Worm (Caenorhabditis elegans) whole organism, young adult: Measurements from ENCODE around the gene C18A11.1.

Source experiments
- B0261.1 ChIP-seq: sonication (generic microtip); optimal IDR thresholded peaks from 2 replicates; lab custom pipeline; 2016; ENCODE audit warnings: mild to moderate bottlenecking, missing genetic modification characterization, moderate library complexity, missing compliant biosample characterization
- B0336.3 ChIP-seq: fragments of 200-800 bp; sonication (Bioruptor generic); IDR thresholded peaks from 2 replicates; pipeline ENCODE4 v1.3.6; 2022; ENCODE audit warnings: missing genetic modification characterization, missing compliant biosample characterization
- F23B12.7 ChIP-seq: sonication (generic microtip); optimal IDR thresholded peaks from 2 replicates; lab custom pipeline; 2017; ENCODE audit warnings: missing genetic modification characterization, mild to moderate bottlenecking, missing compliant biosample characterization, antibody characterized with exemption, moderate library complexity; ENCODE audit not compliant: insufficient read depth
- F33H1.4 ChIP-seq: fragments of 200-800 bp; sonication (Bioruptor generic); IDR thresholded peaks from 2 replicates; pipeline ENCODE4 v1.3.6; 2022; ENCODE audit warnings: missing genetic modification reagents, missing genetic modification characterization, missing compliant biosample characterization
- F55B11.4 ChIP-seq: sonication (generic microtip); optimal IDR thresholded peaks from 2 replicates; lab custom pipeline; 2016; ENCODE audit warnings: missing compliant biosample characterization, missing genetic modification characterization, borderline replicate concordance; ENCODE audit not compliant: insufficient read depth
- F57A8.1 ChIP-seq: fragments of 200-800 bp; sonication (Bioruptor generic); optimal IDR thresholded peaks from 2 replicates; lab custom pipeline; 2018; ENCODE audit warnings: mild to moderate bottlenecking, missing genetic modification characterization, moderate library complexity, missing compliant biosample characterization
- K11D2.4 ChIP-seq: fragments of 200-800 bp; sonication (Bioruptor generic); IDR thresholded peaks from 2 replicates; pipeline ENCODE4 v1.3.6; 2022; ENCODE audit warnings: missing genetic modification reagents, missing genetic modification characterization, missing compliant biosample characterization
- K12H6.12 ChIP-seq: fragments of 200-800 bp; sonication (Bioruptor generic); optimal IDR thresholded peaks from 2 replicates; lab custom pipeline; 2018; ENCODE audit warnings: mild to moderate bottlenecking, missing genetic modification characterization, missing compliant biosample characterization
- T07F8.4 ChIP-seq: sonication (generic microtip); optimal IDR thresholded peaks from 2 replicates; lab custom pipeline; 2016; ENCODE audit warnings: mild to moderate bottlenecking, missing genetic modification characterization, moderate library complexity, missing compliant biosample characterization
- Y53F4B.3 ChIP-seq: fragments of 200-800 bp; sonication (Bioruptor generic); IDR thresholded peaks from 2 replicates; pipeline ENCODE4 v1.3.6; 2022; ENCODE audit warnings: missing genetic modification reagents, missing genetic modification characterization, missing compliant biosample characterization
- Y53G8AR.9 ChIP-seq: fragments of 200-800 bp; sonication (Bioruptor generic); conservative IDR thresholded peaks from 2 replicates; pipeline ENCODE4 v1.3.6; 2022; ENCODE audit warnings: missing genetic modification reagents, missing genetic modification characterization, missing compliant biosample characterization
- Y56A3A.18 ChIP-seq: fragments of 200-800 bp; sonication (Bioruptor generic); IDR thresholded peaks from 2 replicates; pipeline ENCODE4 v1.3.6; 2022; ENCODE audit warnings: missing genetic modification reagents, missing genetic modification characterization, missing compliant biosample characterization
- Y67H2A.10 ChIP-seq: fragments of 200-800 bp; sonication (Bioruptor generic); conservative IDR thresholded peaks from 2 replicates; pipeline ENCODE4 v1.3.6; 2022; ENCODE audit warnings: missing genetic modification reagents, missing genetic modification characterization, missing compliant biosample characterization
- Y79H2A.3 ChIP-seq: fragments of 200-800 bp; sonication (Bioruptor generic); conservative IDR thresholded peaks from 2 replicates; pipeline ENCODE4 v1.3.6; 2022; ENCODE audit warnings: missing genetic modification reagents, missing genetic modification characterization, missing compliant biosample characterization
- athp-1 ChIP-seq: sonication (generic microtip); optimal IDR thresholded peaks from 2 replicates; lab custom pipeline; 2017; ENCODE audit warnings: mild to moderate bottlenecking, missing genetic modification characterization, missing compliant biosample characterization
- attf-3 ChIP-seq: fragments of 200-800 bp; sonication (Bioruptor generic); conservative IDR thresholded peaks from 2 replicates; pipeline ENCODE4 v1.3.6; 2022; ENCODE audit warnings: missing genetic modification reagents, missing genetic modification characterization, missing compliant biosample characterization
- attf-6 ChIP-seq: fragments of 200-800 bp; sonication (Bioruptor generic); IDR thresholded peaks from 2 replicates; pipeline ENCODE4 v1.3.6; 2022; ENCODE audit warnings: missing genetic modification reagents, missing genetic modification characterization, missing compliant biosample characterization
- bed-1 ChIP-seq: fragments of 200-800 bp; sonication (Bioruptor generic); IDR thresholded peaks from 2 replicates; pipeline ENCODE4 v1.3.6; 2022; ENCODE audit warnings: missing genetic modification reagents, missing genetic modification characterization, missing compliant biosample characterization
- bed-2 ChIP-seq: fragments of 200-800 bp; sonication (Bioruptor generic); IDR thresholded peaks from 2 replicates; pipeline ENCODE4 v1.3.6; 2022; ENCODE audit warnings: missing genetic modification reagents, missing genetic modification characterization, missing compliant biosample characterization
- ccch-3 ChIP-seq: fragments of 200-800 bp; sonication (Bioruptor generic); optimal IDR thresholded peaks from 2 replicates; lab custom pipeline; 2018; ENCODE audit warnings: mild to moderate bottlenecking, missing genetic modification characterization, missing compliant biosample characterization
- cebp-1 ChIP-seq, 2 experiments: fragments of 200-800 bp in 1 of 2; sonication (Bioruptor generic) in 1 of 2; sonication (generic microtip) in 1 of 2; IDR thresholded peaks in 1 of 2; optimal IDR thresholded peaks in 1 of 2; 2 replicates each; pipeline versions ENCODE4 v1.3.6 to Lab custom; 2017 to 2022; ENCODE audit warnings: missing compliant biosample characterization in 2 of 2, missing genetic modification characterization in 2 of 2, mild to moderate bottlenecking in 1 of 2, missing genetic modification reagents in 1 of 2, moderate library complexity in 1 of 2
- ceh-100 ChIP-seq: fragments of 200-800 bp; sonication (Bioruptor generic); IDR thresholded peaks from 2 replicates; pipeline ENCODE4 v1.3.6; 2022; ENCODE audit warnings: missing genetic modification reagents, missing genetic modification characterization, missing compliant biosample characterization
- die-1 ChIP-seq: sonication (generic microtip); optimal IDR thresholded peaks from 2 replicates; lab custom pipeline; 2016; ENCODE audit warnings: missing genotype, mild to moderate bottlenecking, missing genetic modification characterization, missing compliant biosample characterization
- dpl-1 ChIP-seq: fragments of 150-350 bp; optimal IDR thresholded peaks from 2 replicates; lab custom pipeline; 2014; ENCODE audit warnings: missing biosample characterization, missing genetic modification reagents, missing genetic modification characterization
- egl-18 ChIP-seq: fragments of 200-800 bp; sonication (Bioruptor generic); IDR thresholded peaks from 2 replicates; pipeline ENCODE4 v1.3.6; 2022; ENCODE audit warnings: missing genetic modification reagents, missing genetic modification characterization, missing compliant biosample characterization
- ekl-4 ChIP-seq: fragments of 200-800 bp; sonication (Bioruptor generic); IDR thresholded peaks from 2 replicates; pipeline ENCODE4 v1.3.6; 2022; ENCODE audit warnings: missing genetic modification reagents, missing genetic modification characterization, missing compliant biosample characterization
- ets-4 ChIP-seq: fragments of 200-800 bp; sonication (Bioruptor generic); optimal IDR thresholded peaks from 2 replicates; lab custom pipeline; 2018; ENCODE audit warnings: mild to moderate bottlenecking, missing genetic modification characterization, missing compliant biosample characterization
- hsf-1 ChIP-seq: fragments of 200-800 bp; sonication (Bioruptor generic); IDR thresholded peaks from 2 replicates; pipeline ENCODE4 v1.3.6; 2022; ENCODE audit warnings: missing genetic modification reagents, missing genetic modification characterization, missing compliant biosample characterization
- lin-40 ChIP-seq: sonication (generic microtip); optimal IDR thresholded peaks from 2 replicates; lab custom pipeline; 2016; ENCODE audit warnings: missing genetic modification characterization, mild to moderate bottlenecking, missing compliant biosample characterization, missing genotype, missing genetic modification reagents
- lin-54 ChIP-seq: fragments of 200-800 bp; sonication (Bioruptor generic); optimal IDR thresholded peaks from 2 replicates; lab custom pipeline; 2018; ENCODE audit warnings: mild to moderate bottlenecking, missing genetic modification characterization, missing compliant biosample characterization
- madf-3 ChIP-seq: fragments of 200-800 bp; sonication (Bioruptor generic); IDR thresholded peaks from 2 replicates; pipeline ENCODE4 v1.3.6; 2022; ENCODE audit warnings: missing genetic modification reagents, missing genetic modification characterization, missing compliant biosample characterization
- nhr-179 ChIP-seq: sonication (generic microtip); optimal IDR thresholded peaks from 2 replicates; lab custom pipeline; 2016; ENCODE audit warnings: mild to moderate bottlenecking, missing genetic modification characterization, missing compliant biosample characterization
- nhr-80 ChIP-seq: sonication (generic microtip); optimal IDR thresholded peaks from 2 replicates; lab custom pipeline; 2016; ENCODE audit warnings: missing genetic modification characterization, missing compliant biosample characterization
- pha-4 ChIP-seq: fragments of 150-350 bp; sonication (generic microtip); optimal IDR thresholded peaks from 2 replicates; lab custom pipeline; 2014; ENCODE audit warnings: missing biosample characterization, missing genetic modification reagents, missing genetic modification characterization
- repo-1 ChIP-seq: sonication (generic microtip); optimal IDR thresholded peaks from 2 replicates; lab custom pipeline; 2017; ENCODE audit warnings: mild to moderate bottlenecking, missing genetic modification characterization, missing compliant biosample characterization
- sea-2 ChIP-seq: fragments of 200-800 bp; sonication (Bioruptor generic); IDR thresholded peaks from 2 replicates; pipeline ENCODE4 v1.3.6; 2022; ENCODE audit warnings: missing genetic modification characterization, missing compliant biosample characterization
- snpc-1.1 ChIP-seq: sonication (generic microtip); optimal IDR thresholded peaks from 2 replicates; lab custom pipeline; 2017; ENCODE audit warnings: missing genetic modification characterization, mild to moderate bottlenecking, missing compliant biosample characterization, antibody characterized with exemption, moderate library complexity, missing genotype, missing genetic modification reagents; ENCODE audit not compliant: insufficient read depth
- snpc-1.3 ChIP-seq: sonication (generic microtip); optimal IDR thresholded peaks from 2 replicates; lab custom pipeline; 2017; ENCODE audit warnings: missing genetic modification characterization, mild to moderate bottlenecking, missing compliant biosample characterization, antibody characterized with exemption, moderate library complexity, missing genotype, missing genetic modification reagents; ENCODE audit not compliant: insufficient read depth
- somi-1 ChIP-seq: fragments of 200-800 bp; sonication (Bioruptor generic); optimal IDR thresholded peaks from 2 replicates; lab custom pipeline; 2018; ENCODE audit warnings: mild to moderate bottlenecking, missing genetic modification characterization, missing compliant biosample characterization
- sptf-2 ChIP-seq: fragments of 200-800 bp; sonication (Bioruptor generic); optimal IDR thresholded peaks from 2 replicates; lab custom pipeline; 2018; ENCODE audit warnings: mild to moderate bottlenecking, missing genetic modification characterization, missing compliant biosample characterization
- tbp1 ChIP-seq: fragments of 200-800 bp; sonication (Bioruptor generic); optimal IDR thresholded peaks from 2 replicates; lab custom pipeline; 2018; ENCODE audit warnings: mild to moderate bottlenecking, missing genetic modification characterization, missing compliant biosample characterization
- tbx-9 ChIP-seq: sonication (generic microtip); optimal IDR thresholded peaks from 2 replicates; lab custom pipeline; 2016; ENCODE audit warnings: borderline replicate concordance, missing genetic modification characterization, inconsistent platforms, missing compliant biosample characterization
- unc-130 ChIP-seq: sonication (generic microtip); optimal IDR thresholded peaks from 2 replicates; lab custom pipeline; 2016; ENCODE audit warnings: missing genetic modification reagents, missing genetic modification characterization, missing compliant biosample characterization
- zim-3 ChIP-seq: sonication (generic microtip); optimal IDR thresholded peaks from 2 replicates; lab custom pipeline; 2017; ENCODE audit warnings: mild to moderate bottlenecking, missing genetic modification characterization, moderate library complexity, missing compliant biosample characterization
- ztf-22 ChIP-seq: fragments of 200-800 bp; sonication (Bioruptor generic); optimal IDR thresholded peaks from 2 replicates; lab custom pipeline; 2018; ENCODE audit warnings: mild to moderate bottlenecking, missing genetic modification characterization, moderate library complexity, missing compliant biosample characterization
- ztf-6 ChIP-seq: fragments of 200-800 bp; sonication (Bioruptor generic); IDR thresholded peaks from 2 replicates; pipeline ENCODE4 v1.3.6; 2022; ENCODE audit warnings: missing genetic modification reagents, missing genetic modification characterization, missing compliant biosample characterization

C18A11.1 gene

ce11 chrX:8022728-8023127 lies 46.4 kb upstream of the C18A11.1 start (continued):
- peak; percentile 90 for TF ChIP-seq pha-4 (tag; lab: Kevin White, UChicago)
- no peak for TF ChIP-seq Y53G8AR.9 (GFP tag; lab: Robert Waterston, UW)

- TF ChIP-seq Y79H2A.3 (GFP tag; lab: Robert Waterston, UW) (no peak), F23B12.7 (tag; lab: Kevin White, UChicago) (no peak), die-1 (no peak), Y56A3A.18 (no peak), T07F8.4 (no peak), athp-1 (tag; lab: Kevin White, UChicago) (no peak), unc-130 (no peak), F33H1.4 (GFP tag; lab: Robert Waterston, UW) (no peak), sea-2 (GFP tag; lab: Robert Waterston, UW) (no peak), somi-1 (peak; percentile 19), cebp-1 (GFP tag; IDR thresholded peaks at IDR 0.05; lab: Robert Waterston, UW) (peak; percentile 32; the same call in 1 of the 2 replicates), cebp-1 (tag; optimal IDR thresholded peaks at IDR 0.05; lab: Kevin White, UChicago) (peak; percentile 50), K11D2.4 (GFP tag; lab: Robert Waterston, UW) (no peak), zim-3 (tag; lab: Kevin White, UChicago) (no peak), snpc-1.1 (no peak), tbp1 (GFP tag; lab: Kevin White, UChicago) (no peak), ztf-22 (GFP tag; lab: Kevin White, UChicago) (no peak), repo-1 (no peak), attf-3 (no peak), snpc-1.3 (tag; lab: Kevin White, UChicago) (no peak), tbx-9 (tag; lab: Kevin White, UChicago) (no peak), ztf-6 (no peak), K12H6.12 (tag; lab: Kevin White, UChicago) (no peak), egl-18 (GFP tag; lab: Robert Waterston, UW) (no peak), ceh-100 (no peak), B0336.3 (GFP tag; lab: Robert Waterston, UW) (no peak), F57A8.1 (GFP tag; lab: Kevin White, UChicago) (no peak), sptf-2 (GFP tag; lab: Kevin White, UChicago) (no peak), bed-2 (GFP tag; lab: Robert Waterston, UW) (no peak), madf-3 (no peak), lin-54 (no peak), attf-6 (GFP tag; lab: Robert Waterston, UW) (no peak), Y53G8AR.9 (GFP tag; lab: Robert Waterston, UW) (no peak), hsf-1 (no peak), ekl-4 (peak; percentile 18; the same call in 1 of the 2 replicates), Y67H2A.10 (GFP tag; lab: Robert Waterston, UW) (no peak), bed-1 (no peak), F55B11.4 (tag; lab: Kevin White, UChicago) (no peak), dpl-1 (GFP tag; lab: Kevin White, UChicago) (no peak), nhr-80 (tag; lab: Kevin White, UChicago) (peak; percentile 27), ets-4 (GFP tag; lab: Kevin White, UChicago) (no peak), Y53F4B.3 (GFP tag; lab: Robert Waterston, UW) (no peak), lin-40 (tag; lab: Kevin White, UChicago) (peak; percentile 4), ccch-3 (no peak), B0261.1 (tag; lab: Kevin White, UChicago) (no peak), nhr-179 (no peak)
Measured at ce11 chrX:8026709-8027108, 42.4 kb upstream of the C18A11.1 start.
